Worm (Caenorhabditis elegans) whole organism, mixed stage, embryonic: ENCODE results near the gene F36D3.5.
A peak's percentile ranks its signal among the peaks of the same experiment; 100 is the strongest.

ENCODE experiments used
- cnd-1 ChIP-seq: fragments of 200-800 bp; sonication (Bioruptor generic); optimal IDR thresholded peaks from 2 replicates; lab custom pipeline; 2018; ENCODE audit warnings: mild to moderate bottlenecking, missing genetic modification characterization, missing compliant biosample characterization
- drap-1 ChIP-seq: fragments of 200-800 bp; sonication (Bioruptor generic); optimal IDR thresholded peaks from 3 replicates; lab custom pipeline; 2018; ENCODE audit warnings: mild to moderate bottlenecking, missing genetic modification characterization, missing compliant biosample characterization
- elt-1 ChIP-seq: sonication (generic microtip); optimal IDR thresholded peaks from 2 replicates; lab custom pipeline; 2017; ENCODE audit warnings: missing genetic modification characterization, mild to moderate bottlenecking, missing compliant biosample characterization, antibody characterized with exemption, moderate library complexity, borderline replicate concordance; ENCODE audit not compliant: insufficient read depth
- ham-2 ChIP-seq: fragments of 200-800 bp; sonication (Bioruptor generic); optimal IDR thresholded peaks from 2 replicates; lab custom pipeline; 2018; ENCODE audit warnings: mild to moderate bottlenecking, missing genetic modification characterization, missing compliant biosample characterization
- mls-2 ChIP-seq: sonication (generic microtip); optimal IDR thresholded peaks from 2 replicates; lab custom pipeline; 2016; ENCODE audit warnings: mild to moderate bottlenecking, missing genetic modification characterization, moderate library complexity, missing compliant biosample characterization
- nhr-237 ChIP-seq: fragments of 150-350 bp; optimal IDR thresholded peaks from 2 replicates; lab custom pipeline; 2014; ENCODE audit warnings: missing biosample characterization, missing genetic modification characterization
- nhr-28 ChIP-seq: fragments of 150-350 bp; optimal IDR thresholded peaks from 2 replicates; lab custom pipeline; 2014; ENCODE audit warnings: missing biosample characterization, missing genetic modification characterization
- snpc-4 ChIP-seq: fragments of 150-350 bp; optimal IDR thresholded peaks from 2 replicates; lab custom pipeline; 2014; ENCODE audit warnings: missing biosample characterization, missing genetic modification characterization

DNA sequence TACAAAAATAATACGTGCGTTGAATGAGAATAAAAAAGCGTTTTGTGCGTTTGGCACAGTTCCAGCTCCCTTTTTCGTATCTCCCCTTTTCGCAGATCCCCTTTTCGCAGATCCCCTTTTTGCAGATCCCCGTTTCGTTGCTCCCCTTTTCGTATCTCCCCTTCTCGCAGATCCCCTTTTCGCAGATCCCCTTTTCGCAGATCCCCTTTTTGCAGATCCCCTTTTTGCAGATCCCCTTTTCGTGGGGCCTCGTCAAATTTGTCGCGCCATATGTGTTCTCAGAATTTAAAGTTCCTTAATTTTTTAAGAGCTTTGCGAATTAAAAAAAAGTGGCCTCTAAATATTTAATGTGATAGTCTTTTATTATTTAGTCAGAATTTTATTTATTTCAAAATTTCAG lies 37.9 kb upstream of the F36D3.5 start, which contains the start of gene Y32B12B.4:
- TF ChIP-seq drap-1 (GFP tag; lab: Kevin White, UChicago) (peak; percentile 46), elt-1 (tag; lab: Kevin White, UChicago) (no peak), ham-2 (GFP tag; lab: Kevin White, UChicago) (no peak), nhr-237 (tag; lab: Kevin White, UChicago) (no peak), mls-2 (peak; percentile 13), nhr-28 (no peak), snpc-4 (tag; lab: Kevin White, UChicago) (no peak), cnd-1 (tag; lab: Kevin White, UChicago) (peak; percentile 65)
